Comparison of ENCODE assay signal across 2 fruit fly cellular contexts in genomic region chr3L:14989879-14990278, dm6.
TF ChIP-seq lines count a peak whose summit lies in the region.

No protein-coding gene starts in this region.

- TF ChIP-seq CTCF in whole organism, embryonic (GFP tag; optimal IDR thresholded peaks at IDR 0.05; lab: Kevin White, UChicago) = no peak

TF ChIP-seq in whole organism, embryonic, 481 proteins besides CTCF, POLR2A, EP300 and RAD21:
- TF ChIP-seq CG9437 (GFP tag; optimal IDR thresholded peaks at IDR 0.05; lab: Kevin White, UChicago) (no peak), ara (GFP tag; IDR thresholded peaks at IDR 0.05; lab: Robert Waterston, UW) (no peak), sug (tag; optimal IDR thresholded peaks at IDR 0.05; lab: Kevin White, UChicago) (peak; percentile 23), CG33213 (GFP tag; optimal IDR thresholded peaks at IDR 0.05; lab: Kevin White, UChicago) (no peak), CG15479 (GFP tag; optimal IDR thresholded peaks at IDR 0.05; lab: Kevin White, UChicago) (peak; percentile 74), NC2α (GFP tag; optimal IDR thresholded peaks at IDR 0.05; lab: Kevin White, UChicago) (no peak), disco-r (GFP tag; optimal IDR thresholded peaks at IDR 0.05; lab: Kevin White, UChicago) (no peak), CG14050 (GFP tag; IDR thresholded peaks at IDR 0.05; lab: Robert Waterston, UW) (no peak), CG31441 (GFP tag; IDR thresholded peaks at IDR 0.05; lab: Robert Waterston, UW) (no peak), Tbp (GFP tag; optimal IDR thresholded peaks at IDR 0.05; lab: Kevin White, UChicago) (no peak), Fer2 (tag; optimal IDR thresholded peaks at IDR 0.05; lab: Kevin White, UChicago) (no peak), CG18476 (GFP tag; optimal IDR thresholded peaks at IDR 0.05; lab: Kevin White, UChicago) (no peak), ftz-f1 (GFP tag; optimal IDR thresholded peaks at IDR 0.05; lab: Kevin White, UChicago) (no peak), ssp (GFP tag; IDR thresholded peaks at IDR 0.05; lab: Robert Waterston, UW) (no peak), zen (tag; optimal IDR thresholded peaks at IDR 0.05; lab: Kevin White, UChicago) (peak; percentile 91), NfI (GFP tag; optimal IDR thresholded peaks at IDR 0.05; lab: Kevin White, UChicago) (no peak), Taf1 (GFP tag; IDR thresholded peaks at IDR 0.05; lab: Robert Waterston, UW) (no peak), Lpt (GFP tag; optimal IDR thresholded peaks at IDR 0.05; lab: Kevin White, UChicago) (no peak), CG11247 (GFP tag; IDR thresholded peaks at IDR 0.05; lab: Robert Waterston, UW) (no peak), CG6813 (GFP tag; optimal IDR thresholded peaks at IDR 0.05; lab: Kevin White, UChicago) (no peak), oc (tag; optimal IDR thresholded peaks at IDR 0.05; lab: Kevin White, UChicago) (no peak), tll (GFP tag; optimal IDR thresholded peaks at IDR 0.05; lab: Kevin White, UChicago) (peak in 1 of 2 experiments; percentile 2), MBD-R2 (GFP tag; IDR thresholded peaks at IDR 0.05; lab: Robert Waterston, UW) (no peak), CG12942 (GFP tag; optimal IDR thresholded peaks at IDR 0.05; lab: Kevin White, UChicago) (no peak)

TF ChIP-seq in whole organism, prepupa, 60 proteins besides CTCF, POLR2A, EP300 and RAD21:
- TF ChIP-seq CG6808 (GFP tag; optimal IDR thresholded peaks at IDR 0.05; lab: Kevin White, UChicago) (no peak), Smox (GFP tag; optimal IDR thresholded peaks at IDR 0.05; lab: Kevin White, UChicago) (no peak), fkh (GFP tag; optimal IDR thresholded peaks at IDR 0.05; lab: Kevin White, UChicago) (no peak), Hr4 (GFP tag; optimal IDR thresholded peaks at IDR 0.05; lab: Kevin White, UChicago) (no peak), svp (GFP tag; lab: Kevin White, UChicago) (peak; percentile 91), fd85E (GFP tag; optimal IDR thresholded peaks at IDR 0.05; lab: Kevin White, UChicago) (no peak), Blimp-1 (GFP tag; optimal IDR thresholded peaks at IDR 0.05; lab: Kevin White, UChicago) (no peak), Met (GFP tag; optimal IDR thresholded peaks at IDR 0.05; lab: Kevin White, UChicago) (no peak)
